Worm (Caenorhabditis elegans): ENCODE measurements around the gene cst-2.
"Not testable (repeated sequence)": the region's sequence is repeated elsewhere in the genome, so short reads cannot be mapped to it uniquely, and the experiment has no call there.

The cst-2 gene

ce11 chrX:4335950-4336349, at the start of gene cst-2:
Gene cst-2, minus strand, starts transcription at chrX:4336050.
- not testable (repeated sequence) for TF ChIP-seq Y116A8C.19 (tag; optimal IDR thresholded peaks at IDR 0.05; ENCODE audit: borderline replicate concordance); isw-1 (GFP tag; IDR thresholded peaks at IDR 0.05); ztf-11 (tag; optimal IDR thresholded peaks at IDR 0.05)

ce11 chrX:4383316-4383936, 47.6 kb upstream of the cst-2 start, which contains the start of gene lst-2:
Gene lst-2, minus strand, starts transcription at chrX:4383366.
- TF ChIP-seq skn-1 (tag; optimal IDR thresholded peaks at IDR 0.05) (no peak), egl-13 (tag; optimal IDR thresholded peaks at IDR 0.05) (no peak), C16A3.4 (tag; optimal IDR thresholded peaks at IDR 0.05) (no peak), ceh-8 (GFP tag; optimal IDR thresholded peaks at IDR 0.05) (peak; percentile 40), ets-5 (GFP tag; IDR thresholded peaks at IDR 0.05) (no peak), ceh-82 (tag; optimal IDR thresholded peaks at IDR 0.05) (no peak), unc-30 (tag; optimal IDR thresholded peaks at IDR 0.05) (no peak), pax-3 (tag; optimal IDR thresholded peaks at IDR 0.05) (no peak), nhr-85 (tag) (peak; percentile 32), blmp-1 (tag; optimal IDR thresholded peaks at IDR 0.05) (no peak), elt-2 (tag; optimal IDR thresholded peaks at IDR 0.05) (no peak), egl-27 (tag; optimal IDR thresholded peaks at IDR 0.05) (no peak), snu-23 (GFP tag; optimal IDR thresholded peaks at IDR 0.05) (no peak), F16B12.6 (tag; optimal IDR thresholded peaks at IDR 0.05) (no peak), tbx-2 (tag; optimal IDR thresholded peaks at IDR 0.05) (no peak)

ce11 chrX:4377689-4378088, 41.8 kb upstream of the cst-2 start, which contains the start of gene R160.12:
Gene R160.12, minus strand, starts transcription at chrX:4377789.
- TF ChIP-seq mep-1 (tag; optimal IDR thresholded peaks at IDR 0.05) (no peak), dsc-1 (tag; optimal IDR thresholded peaks at IDR 0.05) (no peak), irx-1 (tag; optimal IDR thresholded peaks at IDR 0.05) (no peak), fos-1 (tag; optimal IDR thresholded peaks at IDR 0.05) (no peak)

ce11 chrX:4376801-4377200, 41.0 kb upstream of the cst-2 start, which contains the start of gene R160.2:
Gene R160.2, minus strand, starts transcription at chrX:4376901.
- TF ChIP-seq unc-62 (GFP tag; optimal IDR thresholded peaks at IDR 0.05): no peak
- no peak for TF ChIP-seq nhr-90 (tag; optimal IDR thresholded peaks at IDR 0.05; ENCODE audit: poor library complexity)
- TF ChIP-seq elt-3 (tag; optimal IDR thresholded peaks at IDR 0.05): no peak
- no peak for TF ChIP-seq efl-1 (optimal IDR thresholded peaks at IDR 0.05)
- no peak for TF ChIP-seq efl-1 (GFP tag; optimal IDR thresholded peaks at IDR 0.05 in 1 of 2)
- no peak for TF ChIP-seq efl-3 (GFP tag; optimal IDR thresholded peaks at IDR 0.05)
- no peak for TF ChIP-seq lin-13 (GFP tag; optimal IDR thresholded peaks at IDR 0.05)
- TF ChIP-seq mdl-1 (tag; optimal IDR thresholded peaks at IDR 0.05): no peak
- TF ChIP-seq pag-3 (tag; optimal IDR thresholded peaks at IDR 0.05; ENCODE audit: borderline replicate concordance, insufficient read depth): no peak
- TF ChIP-seq grh-1 (GFP tag; IDR thresholded peaks at IDR 0.05): no peak
- TF ChIP-seq dpl-1 (GFP tag; optimal IDR thresholded peaks at IDR 0.05): no peak

DNA sequence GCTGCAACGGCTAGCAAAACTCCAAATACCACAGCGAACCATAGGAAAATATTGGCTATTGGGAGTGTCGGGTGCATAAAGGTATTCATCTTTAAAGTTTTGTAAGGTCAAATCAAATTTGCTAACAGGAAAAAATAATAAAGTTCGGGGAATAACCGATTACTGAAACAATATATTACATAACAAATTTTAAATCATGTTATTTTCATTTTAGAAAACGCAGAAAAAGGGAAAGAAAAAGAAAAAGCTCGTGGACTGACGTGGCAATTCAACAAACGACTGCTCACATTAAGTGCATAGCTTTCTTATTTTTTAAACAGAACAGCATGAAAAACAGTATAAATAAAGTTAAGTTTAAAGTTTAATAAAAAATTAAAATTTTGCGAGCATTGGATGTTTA, 37.3 kb upstream of the cst-2 start, which contains the start of gene R160.6:
Gene R160.6, minus strand, starts transcription at position 101 of the 400 bp plus-strand sequence.
- no peak for TF ChIP-seq lin-15B (tag; optimal IDR thresholded peaks at IDR 0.05)
- TF ChIP-seq snu-23 (GFP tag; optimal IDR thresholded peaks at IDR 0.05): no peak
- no peak for TF ChIP-seq sup-37 (GFP tag; optimal IDR thresholded peaks at IDR 0.05)
- TF ChIP-seq aly-2 (tag; optimal IDR thresholded peaks at IDR 0.05): no peak
- TF ChIP-seq unc-98 (GFP tag; IDR thresholded peaks at IDR 0.05): no peak
- TF ChIP-seq skn-1 (tag; optimal IDR thresholded peaks at IDR 0.05): no peak
- no peak for TF ChIP-seq jun-1 (tag; optimal IDR thresholded peaks at IDR 0.05)
- no peak for TF ChIP-seq sptf-1 (tag; optimal IDR thresholded peaks at IDR 0.05)
- TF ChIP-seq nhr-47 (tag; optimal IDR thresholded peaks at IDR 0.05): no peak
- no peak for TF ChIP-seq mef-2 (tag; optimal IDR thresholded peaks at IDR 0.05)
- TF ChIP-seq zip-4 (GFP tag; optimal IDR thresholded peaks at IDR 0.05): no peak
- no peak for TF ChIP-seq lin-39 (tag; optimal IDR thresholded peaks at IDR 0.05)
- no peak for TF ChIP-seq egl-27 (tag; optimal IDR thresholded peaks at IDR 0.05)
- no peak for TF ChIP-seq efl-1 (optimal IDR thresholded peaks at IDR 0.05)
- TF ChIP-seq efl-1 (GFP tag; optimal IDR thresholded peaks at IDR 0.05 in 1 of 2): no peak
- TF ChIP-seq pax-3 (tag; optimal IDR thresholded peaks at IDR 0.05): no peak
- no peak for TF ChIP-seq mab-9 (GFP tag; IDR thresholded peaks at IDR 0.05)
- no peak for TF ChIP-seq irx-1 (tag; optimal IDR thresholded peaks at IDR 0.05)
- no peak for TF ChIP-seq nhr-20 (tag; optimal IDR thresholded peaks at IDR 0.05)
- TF ChIP-seq nhr-28 (tag; optimal IDR thresholded peaks at IDR 0.05): no peak

All from whole organism, L1 larva.